Worm (Caenorhabditis elegans) whole organism, late embryonic: Measurements from ENCODE around the gene C23H4.8.

Experiments
- C38D4.7 ChIP-seq: fragments of 200-800 bp; sonication (Bioruptor generic); optimal IDR thresholded peaks from 2 replicates; lab custom pipeline; 2018; ENCODE audit warnings: mild to moderate bottlenecking, missing genetic modification characterization, moderate library complexity, missing compliant biosample characterization
- hlh-6 ChIP-seq: sonication (generic microtip); optimal IDR thresholded peaks from 2 replicates; lab custom pipeline; 2016; ENCODE audit warnings: missing genotype, missing genetic modification characterization, missing compliant biosample characterization
- lin-11 ChIP-seq: fragments of 200-800 bp; sonication (Bioruptor generic); optimal IDR thresholded peaks from 2 replicates; lab custom pipeline; 2018; ENCODE audit warnings: mild to moderate bottlenecking, missing genetic modification characterization, missing compliant biosample characterization
- nfya-1 ChIP-seq: sonication (generic microtip); optimal IDR thresholded peaks from 2 replicates; lab custom pipeline; 2017; ENCODE audit warnings: missing genetic modification characterization, mild to moderate bottlenecking, missing compliant biosample characterization, antibody characterized with exemption, moderate library complexity
- pha-4 ChIP-seq: fragments of 150-350 bp; optimal IDR thresholded peaks from 2 replicates; lab custom pipeline; 2018; ENCODE audit warnings: missing biosample characterization, missing genetic modification reagents, missing genetic modification characterization
- pqm-1 ChIP-seq: sonication (generic microtip); optimal IDR thresholded peaks from 2 replicates; lab custom pipeline; 2016; ENCODE audit warnings: missing genetic modification characterization, missing compliant biosample characterization
- sox-2 ChIP-seq: fragments of 200-800 bp; sonication (Bioruptor generic); IDR thresholded peaks from 2 replicates; pipeline ENCODE4 v1.3.6; 2022; ENCODE audit warnings: missing genetic modification reagents, missing genetic modification characterization, missing compliant biosample characterization

- no peak for TF ChIP-seq hlh-6 (tag; lab: Kevin White, UChicago)
- no peak for TF ChIP-seq C38D4.7 (GFP tag; lab: Kevin White, UChicago)
- no peak for TF ChIP-seq pqm-1
- no peak for TF ChIP-seq lin-11 (tag; lab: Kevin White, UChicago)
- TF ChIP-seq sox-2 (GFP tag; lab: Robert Waterston, UW), result no peak
- no peak for TF ChIP-seq nfya-1 (tag; lab: Kevin White, UChicago)
- TF ChIP-seq pha-4, result no peak
Measured at ce11 chrX:12186592-12186991, 30.5 kb upstream of the C23H4.8 start.
